Fruit fly (Drosophila melanogaster) whole organism, prepupa: ENCODE data around the gene Obp83g.

Experiments
- CG10669 ChIP-seq: fragments of 200-800 bp; sonication (Bioruptor generic); optimal IDR thresholded peaks from 3 replicates; lab custom pipeline; 2018; ENCODE audit warnings: missing biosample characterization, mild to moderate bottlenecking, missing genetic modification characterization, moderate library complexity
- CG11902 ChIP-seq: fragments of 200-800 bp; sonication (Bioruptor generic); optimal IDR thresholded peaks from 3 replicates; lab custom pipeline; 2016; ENCODE audit warnings: missing biosample characterization, missing genetic modification characterization
- CG16779 ChIP-seq: fragments of 200-800 bp; sonication (Bioruptor generic); optimal IDR thresholded peaks from 3 replicates; lab custom pipeline; 2017; ENCODE audit warnings: missing biosample characterization, mild to moderate bottlenecking, missing genetic modification characterization
- CG3032 ChIP-seq: fragments of 200-800 bp; optimal IDR thresholded peaks from 2 replicates; lab custom pipeline; 2019; ENCODE audit warnings: missing biosample characterization, mild to moderate bottlenecking, missing genetic modification characterization, moderate library complexity
- CG32006 ChIP-seq: fragments of 200-800 bp; sonication (Bioruptor generic); optimal IDR thresholded peaks from 3 replicates; lab custom pipeline; 2017; ENCODE audit warnings: missing biosample characterization, mild to moderate bottlenecking, missing genetic modification characterization
- CG8632 ChIP-seq: fragments of 200-800 bp; sonication (Bioruptor generic); optimal IDR thresholded peaks from 3 replicates; lab custom pipeline; 2016; ENCODE audit warnings: missing biosample characterization, missing genetic modification characterization
- Hr4 ChIP-seq: fragments of 200-800 bp; sonication (Bioruptor generic); optimal IDR thresholded peaks from 3 replicates; lab custom pipeline; 2016; ENCODE audit warnings: missing biosample characterization, missing genetic modification characterization
- OdsH ChIP-seq: fragments of 200-800 bp; sonication (Bioruptor generic); optimal IDR thresholded peaks from 3 replicates; lab custom pipeline; 2016; ENCODE audit warnings: missing biosample characterization, missing genetic modification characterization
- Sox14 ChIP-seq: fragments of 200-800 bp; sonication (Bioruptor generic); optimal IDR thresholded peaks from 3 replicates; lab custom pipeline; 2016; ENCODE audit warnings: missing biosample characterization, missing genetic modification characterization
- acj6 ChIP-seq: fragments of 200-800 bp; sonication (Bioruptor generic); optimal IDR thresholded peaks from 3 replicates; lab custom pipeline; 2016; ENCODE audit warnings: missing biosample characterization, missing genetic modification characterization
- eg ChIP-seq: fragments of 200-800 bp; sonication (Bioruptor generic); IDR thresholded peaks from 3 replicates; pipeline ENCODE4 v1.3.6; 2022; ENCODE audit warnings: missing biosample characterization, missing genetic modification characterization
- fkh ChIP-seq: fragments of 200-800 bp; sonication (Bioruptor generic); optimal IDR thresholded peaks from 3 replicates; lab custom pipeline; 2017; ENCODE audit warnings: missing biosample characterization, mild to moderate bottlenecking, missing genetic modification characterization, moderate library complexity
- spab ChIP-seq: fragments of 200-800 bp; sonication (Bioruptor generic); optimal IDR thresholded peaks from 2 replicates; lab custom pipeline; 2017; ENCODE audit warnings: missing biosample characterization, mild to moderate bottlenecking, missing genetic modification characterization, missing genetic modification reagents
- vri ChIP-seq: fragments of 200-800 bp; sonication (Bioruptor generic); optimal IDR thresholded peaks from 3 replicates; lab custom pipeline; 2016; ENCODE audit warnings: missing biosample characterization, mild to moderate bottlenecking, missing genetic modification characterization

DNA sequence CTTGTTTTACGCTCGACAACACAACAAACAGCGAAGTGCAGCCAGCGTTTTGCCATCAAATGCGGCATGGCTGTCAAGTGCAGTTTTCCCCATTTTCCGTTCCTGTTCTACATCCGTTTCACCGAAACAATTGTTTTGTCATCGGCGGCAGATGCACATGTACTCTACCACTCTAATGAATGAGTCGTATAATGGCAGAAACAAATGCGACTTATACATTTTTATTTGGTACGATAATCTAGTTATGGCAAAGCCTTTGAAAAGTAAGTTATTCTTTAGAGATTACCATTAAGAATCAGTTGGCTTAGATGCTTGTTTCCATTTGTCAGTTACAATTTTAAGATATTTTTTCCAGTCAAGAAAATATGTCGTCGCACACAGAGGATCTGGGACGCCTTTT is 10.2 kb upstream of the Obp83g start, which contains the start of gene Vha14-2:
- no peak for TF ChIP-seq CG11902 (GFP tag; lab: Kevin White, UChicago)
- no peak for TF ChIP-seq eg
- TF ChIP-seq Hr4 (GFP tag; lab: Kevin White, UChicago): no peak
- no peak for TF ChIP-seq CG10669 (GFP tag; lab: Kevin White, UChicago)
- no peak for TF ChIP-seq Sox14 (GFP tag; lab: Kevin White, UChicago)
- TF ChIP-seq CG3032 (tag; lab: Kevin White, UChicago): no peak
- TF ChIP-seq acj6: no peak
- TF ChIP-seq OdsH: no peak
- no peak for TF ChIP-seq vri (GFP tag; lab: Kevin White, UChicago)
- TF ChIP-seq CG32006 (GFP tag; lab: Kevin White, UChicago): no peak
- TF ChIP-seq fkh (GFP tag; lab: Kevin White, UChicago): no peak
- no peak for TF ChIP-seq CG8632 (GFP tag; lab: Kevin White, UChicago)
- no peak for TF ChIP-seq CG16779 (tag; lab: Kevin White, UChicago)
- no peak for TF ChIP-seq spab
